Fruit fly (Drosophila melanogaster): ENCODE data around the gene mRpL45.
A peak's percentile ranks its signal among the peaks of the same experiment; 100 is the strongest.

The mRpL45 gene

DNA sequence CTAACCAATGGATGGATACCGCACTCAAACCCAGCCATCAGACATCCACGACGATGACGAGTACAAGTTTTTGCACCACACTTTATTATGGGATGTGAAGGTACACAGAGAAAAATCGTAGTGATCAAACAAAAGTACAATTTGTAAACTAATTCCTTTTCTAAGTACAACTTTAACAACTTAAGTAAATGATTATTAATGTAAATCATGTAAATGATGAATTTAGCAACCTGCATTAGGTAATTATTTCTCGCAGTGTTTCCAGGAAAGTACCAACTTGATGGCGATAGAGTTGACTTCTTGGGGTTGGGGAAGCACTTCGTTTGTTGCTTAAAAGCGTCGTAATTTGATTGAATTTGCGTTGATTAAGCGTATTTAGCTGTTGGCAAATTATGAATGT, 44.8 kb downstream of the mRpL45 start (continued):
- TF ChIP-seq CG10321 (GFP tag; IDR thresholded peaks at IDR 0.05), result 0 out of 2 replicates have a peak, but pooled peaks have one; percentile 28
- peak; percentile 85 for TF ChIP-seq row (GFP tag; IDR thresholded peaks at IDR 0.05)
- peak; percentile 63 for TF ChIP-seq jing (GFP tag; optimal IDR thresholded peaks at IDR 0.05)
- TF ChIP-seq ewg (GFP tag; optimal IDR thresholded peaks at IDR 0.05), result peak; percentile 30
- TF ChIP-seq CG12744 (GFP tag; optimal IDR thresholded peaks at IDR 0.05), result peak; percentile 2
- TF ChIP-seq CG8281 (tag; optimal IDR thresholded peaks at IDR 0.05), result no peak
- TF ChIP-seq CG2889 (GFP tag; IDR thresholded peaks at IDR 0.05), result peak; percentile 80; the same call in 2 of the 3 replicates
- peak; percentile 77 for TF ChIP-seq Fer1 (GFP tag; optimal IDR thresholded peaks at IDR 0.05)
- no peak for TF ChIP-seq CG6272 (GFP tag; IDR thresholded peaks at IDR 0.05)
- TF ChIP-seq CG5180 (GFP tag; optimal IDR thresholded peaks at IDR 0.05), result peak; percentile 35
- TF ChIP-seq crol (GFP tag; IDR thresholded peaks at IDR 0.05), result no peak
- no peak for TF ChIP-seq CG15479 (GFP tag; optimal IDR thresholded peaks at IDR 0.05)
- TF ChIP-seq CG1024 (GFP tag; IDR thresholded peaks at IDR 0.05), result no peak
- no peak for TF ChIP-seq CG4854 (GFP tag; optimal IDR thresholded peaks at IDR 0.05)
- TF ChIP-seq seq (GFP tag; IDR thresholded peaks at IDR 0.05), result peak; percentile 50; the same call in 1 of the 2 replicates
- TF ChIP-seq dm (GFP tag; optimal IDR thresholded peaks at IDR 0.05), result no peak
- peak; percentile 26 for TF ChIP-seq trh (GFP tag; optimal IDR thresholded peaks at IDR 0.05)
- peak; percentile 57; the same call in 2 of the 3 replicates for TF ChIP-seq CG34422 (GFP tag; IDR thresholded peaks at IDR 0.05)
- peak; percentile 31; the same call in 1 of the 3 replicates for TF ChIP-seq Mrtf (GFP tag; IDR thresholded peaks at IDR 0.05)
- TF ChIP-seq CG30431 (GFP tag; optimal IDR thresholded peaks at IDR 0.05), result peak; percentile 17
- TF ChIP-seq slp2 (GFP tag; optimal IDR thresholded peaks at IDR 0.05), result peak; percentile 20
- TF ChIP-seq oc (tag; optimal IDR thresholded peaks at IDR 0.05), result peak; percentile 56
- peak; percentile 53 for TF ChIP-seq CG13775 (GFP tag; optimal IDR thresholded peaks at IDR 0.05)
- peak; percentile 72 for TF ChIP-seq CG10147 (GFP tag; optimal IDR thresholded peaks at IDR 0.05)
- TF ChIP-seq nerfin-1 (tag; optimal IDR thresholded peaks at IDR 0.05), result peak; percentile 34
- TF ChIP-seq CG15269 (tag; optimal IDR thresholded peaks at IDR 0.05), result peak; percentile 75
- no peak for TF ChIP-seq nom (GFP tag; optimal IDR thresholded peaks at IDR 0.05)
- no peak for TF ChIP-seq Stat92E (GFP tag; optimal IDR thresholded peaks at IDR 0.05)
- TF ChIP-seq CG15073 (GFP tag; optimal IDR thresholded peaks at IDR 0.05), result no peak
- TF ChIP-seq CG1233 (GFP tag; optimal IDR thresholded peaks at IDR 0.05), result peak; percentile 37
- TF ChIP-seq fd3F (GFP tag; optimal IDR thresholded peaks at IDR 0.05), result peak; percentile 64
- TF ChIP-seq Side (GFP tag; optimal IDR thresholded peaks at IDR 0.05), result peak; percentile 38
- TF ChIP-seq CG33557 (GFP tag; optimal IDR thresholded peaks at IDR 0.05), result no peak
- peak; percentile 40 for TF ChIP-seq CG10959 (GFP tag; IDR thresholded peaks at IDR 0.05)
- TF ChIP-seq CG6175 (GFP tag; IDR thresholded peaks at IDR 0.05), result no peak
- no peak for TF ChIP-seq CG6791 (GFP tag; IDR thresholded peaks at IDR 0.05; ENCODE audit: partially characterized antibody)
- TF ChIP-seq Doc3 (GFP tag; IDR thresholded peaks at IDR 0.05; ENCODE audit: partially characterized antibody), result no peak
- TF ChIP-seq luna (GFP tag; optimal IDR thresholded peaks at IDR 0.05), result no peak
- peak; percentile 56 for TF ChIP-seq sisA (GFP tag; IDR thresholded peaks at IDR 0.05)
- peak; percentile 57 for TF ChIP-seq tio (GFP tag; optimal IDR thresholded peaks at IDR 0.05)
- TF ChIP-seq CG17802 (tag; optimal IDR thresholded peaks at IDR 0.05), result no peak
- TF ChIP-seq D19A (tag; optimal IDR thresholded peaks at IDR 0.05), result peak; percentile 50
- TF ChIP-seq sd (tag; optimal IDR thresholded peaks at IDR 0.05), result no peak
- peak; percentile 49 for TF ChIP-seq pnt (GFP tag; optimal IDR thresholded peaks at IDR 0.05)
- TF ChIP-seq CG1602 (GFP tag; optimal IDR thresholded peaks at IDR 0.05), result peak; percentile 57
- no peak for TF ChIP-seq C15 (GFP tag; IDR thresholded peaks at IDR 0.05)
- no peak for TF ChIP-seq CG3995 (GFP tag; optimal IDR thresholded peaks at IDR 0.05)
- no peak for TF ChIP-seq fd64A (GFP tag; optimal IDR thresholded peaks at IDR 0.05)
- TF ChIP-seq Hr78 (GFP tag; optimal IDR thresholded peaks at IDR 0.05), result no peak
- TF ChIP-seq mirr (GFP tag; optimal IDR thresholded peaks at IDR 0.05), result no peak
